Worm (Caenorhabditis elegans): ENCODE results near the gene btb-19.

Gene btb-19

DNA sequence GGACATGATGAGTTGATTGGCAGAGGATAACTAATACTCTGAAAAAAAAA lies 27.7 kb downstream of the btb-19 start, which contains the start of gene cysl-2:
cysl-2 (minus strand) TSS at position 38 of the 50 bp plus-strand sequence.
- no peak for TF ChIP-seq ceh-34 (tag; optimal IDR thresholded peaks at IDR 0.05)
- no peak for TF ChIP-seq K02D7.2 (tag; optimal IDR thresholded peaks at IDR 0.05)
- TF ChIP-seq madf-2 (tag; optimal IDR thresholded peaks at IDR 0.05), result no peak
- TF ChIP-seq lin-11 (tag; optimal IDR thresholded peaks at IDR 0.05), result no peak
- no peak for TF ChIP-seq ceh-18 (tag; optimal IDR thresholded peaks at IDR 0.05)
- no peak for TF ChIP-seq sox-2 (GFP tag; IDR thresholded peaks at IDR 0.05)
- TF ChIP-seq ahr-1 (tag; optimal IDR thresholded peaks at IDR 0.05), result no peak
- TF ChIP-seq sox-4 (tag; optimal IDR thresholded peaks at IDR 0.05), result no peak
- no peak for TF ChIP-seq ceh-22 (tag; optimal IDR thresholded peaks at IDR 0.05)

DNA sequence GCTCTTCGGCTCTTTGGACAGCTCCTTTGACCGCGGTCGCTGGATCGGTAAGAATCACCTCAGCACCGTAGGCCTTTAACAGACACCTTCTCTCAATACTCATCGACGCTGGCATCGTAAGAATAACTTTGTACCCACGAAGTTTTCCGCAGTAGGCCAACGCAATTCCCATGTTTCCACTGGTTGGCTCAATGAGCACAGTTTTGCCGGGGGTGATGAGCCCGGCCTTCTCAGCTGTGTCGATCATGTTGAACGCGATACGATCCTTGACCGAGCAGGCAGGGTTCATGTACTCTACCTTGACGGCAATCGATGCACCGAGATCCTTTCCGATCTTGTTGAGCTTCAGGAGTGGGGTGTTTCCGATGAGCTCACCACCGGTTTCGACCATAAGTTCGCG lies 27.9 kb downstream of the btb-19 start:
- TF ChIP-seq elt-2 (tag; optimal IDR thresholded peaks at IDR 0.05) (no peak), sox-4 (tag; optimal IDR thresholded peaks at IDR 0.05) (no peak), elt-4 (tag; optimal IDR thresholded peaks at IDR 0.05) (no peak), pat-9 (tag; optimal IDR thresholded peaks at IDR 0.05) (no peak), nhr-11 (tag; optimal IDR thresholded peaks at IDR 0.05) (no peak), hlh-6 (tag; optimal IDR thresholded peaks at IDR 0.05) (no peak), ceh-6 (GFP tag; optimal IDR thresholded peaks at IDR 0.05) (no peak), madf-2 (tag; optimal IDR thresholded peaks at IDR 0.05) (no peak), K09A11.1 (tag; optimal IDR thresholded peaks at IDR 0.05; ENCODE audit: insufficient read depth) (no peak), gmeb-2 (tag; optimal IDR thresholded peaks at IDR 0.05) (no peak), Y22D7AL.16 (tag; optimal IDR thresholded peaks at IDR 0.05) (no peak), ceh-30 (tag; optimal IDR thresholded peaks at IDR 0.05) (no peak), fkh-6 (tag; optimal IDR thresholded peaks at IDR 0.05) (no peak), pax-1 (tag; optimal IDR thresholded peaks at IDR 0.05) (no peak), dmd-4 (tag; optimal IDR thresholded peaks at IDR 0.05; ENCODE audit: borderline replicate concordance) (no peak), nhr-232 (tag; optimal IDR thresholded peaks at IDR 0.05) (no peak), ttx-3 (tag; optimal IDR thresholded peaks at IDR 0.05) (no peak)

DNA sequence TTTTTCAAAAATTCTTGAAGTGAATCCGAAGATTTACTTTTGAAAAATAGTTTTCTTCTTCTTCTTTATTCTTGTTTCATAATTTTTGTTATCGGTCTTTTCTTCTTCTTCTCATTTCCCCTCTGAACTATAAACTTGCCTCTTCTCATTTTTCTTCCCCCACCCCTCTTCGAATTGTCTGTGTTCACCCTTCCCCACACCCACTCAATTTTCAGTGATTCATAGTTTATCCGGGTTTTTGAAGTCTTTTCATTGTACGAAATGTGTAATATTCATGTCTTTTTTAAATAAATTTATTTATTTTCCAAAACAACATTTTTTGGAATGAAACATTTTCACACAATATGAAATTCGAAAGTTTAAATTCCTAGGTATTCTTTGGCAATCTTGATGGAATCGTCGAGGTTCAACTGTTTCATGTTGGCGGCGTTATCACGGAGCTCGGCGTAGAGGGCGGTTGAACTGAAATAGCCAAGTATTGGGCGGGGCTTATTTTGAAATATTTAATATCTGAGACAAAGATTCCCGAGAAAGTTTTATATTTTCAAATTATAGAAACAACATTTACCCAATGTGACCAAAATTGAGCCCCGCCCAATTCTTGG lies 29.2 kb downstream of the btb-19 start:
- no peak for TF ChIP-seq pha-4 (tag; optimal IDR thresholded peaks at IDR 0.05)
- no peak for TF ChIP-seq ttx-3 (tag; optimal IDR thresholded peaks at IDR 0.05)
- no peak for TF ChIP-seq ceh-22 (tag; optimal IDR thresholded peaks at IDR 0.05)
- no peak for TF ChIP-seq npax-4 (tag; optimal IDR thresholded peaks at IDR 0.05)
- TF ChIP-seq che-1 (tag; optimal IDR thresholded peaks at IDR 0.05), result no peak
- no peak for TF ChIP-seq ceh-34 (tag; optimal IDR thresholded peaks at IDR 0.05)
- no peak for TF ChIP-seq lin-11 (tag; optimal IDR thresholded peaks at IDR 0.05)
- TF ChIP-seq ceh-9 (tag; optimal IDR thresholded peaks at IDR 0.05), result no peak
- no peak for TF ChIP-seq ref-2 (tag; optimal IDR thresholded peaks at IDR 0.05)
- no peak for TF ChIP-seq sox-2 (GFP tag; IDR thresholded peaks at IDR 0.05)
- no peak for TF ChIP-seq sdc-2 (tag; optimal IDR thresholded peaks at IDR 0.05)
- TF ChIP-seq ztf-16 (tag; optimal IDR thresholded peaks at IDR 0.05), result no peak
- TF ChIP-seq eyg-1 (tag; optimal IDR thresholded peaks at IDR 0.05), result no peak
- TF ChIP-seq pag-3 (tag; optimal IDR thresholded peaks at IDR 0.05; ENCODE audit: borderline replicate concordance), result no peak
- TF ChIP-seq nhr-11 (tag; optimal IDR thresholded peaks at IDR 0.05), result no peak
- TF ChIP-seq elt-2 (tag; optimal IDR thresholded peaks at IDR 0.05), result no peak
- no peak for TF ChIP-seq C08G9.2 (tag; optimal IDR thresholded peaks at IDR 0.05)
- no peak for TF ChIP-seq ceh-18 (tag; optimal IDR thresholded peaks at IDR 0.05)
- TF ChIP-seq nhr-232 (tag; optimal IDR thresholded peaks at IDR 0.05), result no peak
- no peak for TF ChIP-seq nfya-1 (tag; optimal IDR thresholded peaks at IDR 0.05)

DNA sequence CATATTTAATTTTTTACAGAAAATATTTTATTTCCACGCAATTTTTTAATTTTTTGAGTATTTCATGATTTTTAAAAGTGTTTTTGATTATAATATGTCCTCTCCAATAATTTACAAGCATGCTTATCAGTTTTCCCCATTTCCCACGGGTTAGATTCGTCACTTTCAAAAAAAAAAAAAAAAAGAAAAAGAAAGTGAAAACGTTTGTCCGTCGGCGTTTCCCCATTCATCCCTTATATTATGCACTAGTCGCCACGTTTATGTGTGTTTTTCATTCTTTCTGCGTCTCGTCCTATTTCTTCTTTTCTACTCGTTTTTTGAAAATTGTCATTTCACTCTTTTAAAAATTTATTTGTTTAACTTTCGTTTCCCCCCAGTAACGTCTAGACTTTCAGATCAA lies 32.5 kb downstream of the btb-19 start, which contains the start of gene vnut-1:
vnut-1 (plus strand) TSS at position 396 of the 400 bp plus-strand sequence.
- TF ChIP-seq unc-86 (tag; optimal IDR thresholded peaks at IDR 0.05), result no peak
- TF ChIP-seq nfya-1 (tag; optimal IDR thresholded peaks at IDR 0.05), result peak; percentile 4

DNA sequence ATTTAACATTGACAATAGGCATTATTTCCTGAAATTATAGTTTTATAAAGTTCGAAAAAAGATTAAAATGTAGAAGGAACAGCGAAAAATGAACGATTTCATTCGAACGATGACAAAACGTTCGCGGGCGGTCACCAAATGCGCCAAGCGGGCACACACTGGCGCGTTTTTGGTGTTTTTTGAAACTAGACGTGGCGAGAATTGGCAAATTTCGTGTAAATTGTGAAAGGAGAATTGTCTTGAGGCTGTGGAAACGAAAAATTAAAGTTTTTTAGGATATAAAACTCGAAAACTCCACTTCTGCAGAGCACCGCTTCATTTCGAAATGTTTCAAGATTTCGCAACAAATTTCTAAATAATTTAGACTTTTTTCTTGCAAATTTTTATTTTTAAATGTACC lies 33.3 kb downstream of the btb-19 start, which contains the start of gene usp-14:
usp-14 (minus strand) TSS at position 28 of the 400 bp plus-strand sequence.
- peak; percentile 25 for TF ChIP-seq ceh-31 (tag; optimal IDR thresholded peaks at IDR 0.05)
- TF ChIP-seq odd-2 (tag; optimal IDR thresholded peaks at IDR 0.05), result no peak
- TF ChIP-seq syd-9 (tag; optimal IDR thresholded peaks at IDR 0.05), result no peak
- no peak for TF ChIP-seq ceh-6 (GFP tag; optimal IDR thresholded peaks at IDR 0.05)
- TF ChIP-seq F13H6.1 (tag; optimal IDR thresholded peaks at IDR 0.05), result no peak
- no peak for TF ChIP-seq pag-3 (tag; optimal IDR thresholded peaks at IDR 0.05; ENCODE audit: borderline replicate concordance)

All from whole organism, late embryonic.